Worm (Caenorhabditis elegans) whole organism, L1 larva: ENCODE results near the gene abu-14.
A peak's percentile ranks its signal among the peaks of the same experiment; 100 is the strongest.

Experiments
- C16A3.4 ChIP-seq: fragments of 150-350 bp; optimal IDR thresholded peaks from 2 replicates; lab custom pipeline; 2014; ENCODE audit warnings: missing biosample characterization, missing genetic modification characterization
- C34B4.2 ChIP-seq: sonication (generic microtip); optimal IDR thresholded peaks from 2 replicates; lab custom pipeline; 2017; ENCODE audit warnings: mild to moderate bottlenecking, missing genetic modification characterization, missing compliant biosample characterization
- Y116A8C.19 ChIP-seq: sonication (generic microtip); optimal IDR thresholded peaks from 2 replicates; lab custom pipeline; 2016; ENCODE audit warnings: missing compliant biosample characterization, missing genetic modification characterization, borderline replicate concordance
- aly-2 ChIP-seq: fragments of 150-350 bp; optimal IDR thresholded peaks from 2 replicates; lab custom pipeline; 2014; ENCODE audit warnings: missing biosample characterization, missing genetic modification characterization
- ama-1 ChIP-seq: fragments of 150-350 bp; optimal IDR thresholded peaks from 2 replicates; lab custom pipeline; 2014
- blmp-1 ChIP-seq: fragments of 150-350 bp; optimal IDR thresholded peaks from 2 replicates; lab custom pipeline; 2014; ENCODE audit warnings: missing biosample characterization, missing genetic modification characterization
- ceh-8 ChIP-seq: fragments of 200-800 bp; sonication (Bioruptor generic); optimal IDR thresholded peaks from 2 replicates; lab custom pipeline; 2018; ENCODE audit warnings: mild to moderate bottlenecking, missing genetic modification characterization, moderate library complexity, missing compliant biosample characterization
- ceh-82 ChIP-seq, 3 experiments: fragments of 150-350 bp in 1 of 3; sonication (generic microtip) in 2 of 3; optimal IDR thresholded peaks; 2 replicates each; lab custom pipeline; 2014 to 2017; ENCODE audit warnings: missing biosample characterization in 3 of 3, missing genetic modification characterization in 3 of 3
- ceh-88 ChIP-seq: fragments of 200-800 bp; sonication (Bioruptor generic); IDR thresholded peaks from 2 replicates; pipeline ENCODE4 v1.3.6; 2022; ENCODE audit warnings: missing genetic modification characterization, missing compliant biosample characterization
- ces-1 ChIP-seq: fragments of 150-350 bp; optimal IDR thresholded peaks from 2 replicates; lab custom pipeline; 2014; ENCODE audit warnings: missing biosample characterization, missing genetic modification reagents, missing genetic modification characterization
- dpl-1 ChIP-seq, 3 experiments: fragments of 150-350 bp in 2 of 3; sonication (generic microtip) in 1 of 3; optimal IDR thresholded peaks; 2 replicates each; lab custom pipeline; 2014 to 2017; ENCODE audit warnings: missing biosample characterization in 3 of 3, missing genetic modification characterization in 3 of 3, missing genetic modification reagents in 3 of 3
- efl-1 ChIP-seq, 4 experiments: fragments of 150-350 bp; optimal IDR thresholded peaks in 3 of 4; peaks in 1 of 4; 1 replicate in 1 of 4; 2 replicates in 3 of 4; lab custom pipeline; 2014; ENCODE audit warnings: missing biosample characterization in 2 of 4, missing genetic modification characterization in 2 of 4, missing genetic modification reagents in 2 of 4
- efl-3 ChIP-seq: fragments of 200-800 bp; sonication (Bioruptor generic); optimal IDR thresholded peaks from 2 replicates; lab custom pipeline; 2018; ENCODE audit warnings: mild to moderate bottlenecking, missing genetic modification characterization, missing compliant biosample characterization
- egl-13 ChIP-seq: sonication (generic microtip); optimal IDR thresholded peaks from 2 replicates; lab custom pipeline; 2016; ENCODE audit warnings: missing genotype, missing genetic modification reagents, missing genetic modification characterization, missing compliant biosample characterization
- elt-3 ChIP-seq, 6 experiments: fragments of 150-350 bp in 1 of 6; sonication (generic microtip); optimal IDR thresholded peaks; 2 replicates each; lab custom pipeline; 2017 to 2018; ENCODE audit warnings: missing biosample characterization in 6 of 6, missing genetic modification characterization in 6 of 6, inconsistent platforms in 1 of 6
- fkh-4 ChIP-seq: sonication (generic microtip); optimal IDR thresholded peaks from 2 replicates; lab custom pipeline; 2016; ENCODE audit warnings: missing compliant biosample characterization, missing genetic modification characterization, borderline replicate concordance
- fos-1 ChIP-seq: fragments of 150-350 bp; optimal IDR thresholded peaks from 2 replicates; lab custom pipeline; 2014; ENCODE audit warnings: missing biosample characterization, missing genetic modification characterization
- grh-1 ChIP-seq: fragments of 200-800 bp; sonication (Bioruptor generic); IDR thresholded peaks from 2 replicates; pipeline ENCODE4 v1.3.6; 2022; ENCODE audit warnings: missing genetic modification reagents, missing genetic modification characterization, missing compliant biosample characterization
- hlh-17 ChIP-seq: fragments of 200-800 bp; sonication (Bioruptor generic); optimal IDR thresholded peaks from 2 replicates; lab custom pipeline; 2018; ENCODE audit warnings: missing genetic modification characterization, mild to moderate bottlenecking, missing compliant biosample characterization, moderate library complexity, borderline replicate concordance
- hlh-4 ChIP-seq: sonication (generic microtip); optimal IDR thresholded peaks from 2 replicates; lab custom pipeline; 2016; ENCODE audit warnings: mild to moderate bottlenecking, missing genetic modification characterization, missing compliant biosample characterization
- hpl-2 ChIP-seq: fragments of 150-350 bp; optimal IDR thresholded peaks from 2 replicates; lab custom pipeline; 2014; ENCODE audit warnings: missing biosample characterization, missing genetic modification reagents, missing genetic modification characterization
- isw-1 ChIP-seq: fragments of 200-800 bp; sonication (Bioruptor generic); IDR thresholded peaks from 2 replicates; pipeline ENCODE4 v1.3.6; 2022; ENCODE audit warnings: missing genetic modification characterization, missing compliant biosample characterization
- jun-1 ChIP-seq: fragments of 150-350 bp; optimal IDR thresholded peaks from 2 replicates; lab custom pipeline; 2014; ENCODE audit warnings: missing biosample characterization, missing genetic modification reagents, missing genetic modification characterization
- lin-13 ChIP-seq: fragments of 150-350 bp; optimal IDR thresholded peaks from 2 replicates; lab custom pipeline; 2014; ENCODE audit warnings: missing biosample characterization, missing genetic modification reagents, missing genetic modification characterization
- lin-15B ChIP-seq: fragments of 150-350 bp; sonication (generic microtip); optimal IDR thresholded peaks from 3 replicates; lab custom pipeline; 2014; ENCODE audit warnings: missing biosample characterization, missing genetic modification characterization
- lin-35 ChIP-seq, 2 experiments: fragments of 150-350 bp; optimal IDR thresholded peaks; 2 replicates each; lab custom pipeline; 2014; ENCODE audit warnings: missing biosample characterization in 2 of 2, missing genetic modification characterization in 2 of 2, missing genetic modification reagents in 2 of 2
- lin-39 ChIP-seq: fragments of 150-350 bp; optimal IDR thresholded peaks from 2 replicates; lab custom pipeline; 2014; ENCODE audit warnings: missing biosample characterization, missing genetic modification reagents, missing genetic modification characterization
- lir-3 ChIP-seq: sonication (generic microtip); optimal IDR thresholded peaks from 2 replicates; lab custom pipeline; 2016; ENCODE audit warnings: mild to moderate bottlenecking, missing genetic modification characterization, moderate library complexity, missing compliant biosample characterization; ENCODE audit not compliant: poor library complexity
- mab-9 ChIP-seq: fragments of 200-800 bp; sonication (Bioruptor generic); IDR thresholded peaks from 2 replicates; pipeline ENCODE4 v1.3.6; 2022; ENCODE audit warnings: missing genetic modification reagents, missing genetic modification characterization, missing compliant biosample characterization
- mef-2 ChIP-seq: fragments of 150-350 bp; optimal IDR thresholded peaks from 2 replicates; lab custom pipeline; 2014; ENCODE audit warnings: missing biosample characterization, missing genetic modification characterization
- nhr-11 ChIP-seq: fragments of 150-350 bp; optimal IDR thresholded peaks from 2 replicates; lab custom pipeline; 2014; ENCODE audit warnings: missing biosample characterization, missing genetic modification characterization
- nhr-19 ChIP-seq: fragments of 200-800 bp; sonication (Bioruptor generic); conservative IDR thresholded peaks from 2 replicates; pipeline ENCODE4 v1.3.6; 2022; ENCODE audit warnings: missing genetic modification characterization, missing compliant biosample characterization
- nhr-20 ChIP-seq: sonication (generic microtip); optimal IDR thresholded peaks from 2 replicates; lab custom pipeline; 2016; ENCODE audit warnings: mild to moderate bottlenecking, missing genetic modification characterization, missing compliant biosample characterization
- nhr-28 ChIP-seq: fragments of 150-350 bp; optimal IDR thresholded peaks from 2 replicates; lab custom pipeline; 2014; ENCODE audit warnings: missing biosample characterization, missing genetic modification characterization
- nhr-47 ChIP-seq: sonication (generic microtip); optimal IDR thresholded peaks from 2 replicates; lab custom pipeline; 2016; ENCODE audit warnings: mild to moderate bottlenecking, missing genetic modification characterization, moderate library complexity, missing compliant biosample characterization
- nhr-71 ChIP-seq: sonication (generic microtip); optimal IDR thresholded peaks from 2 replicates; lab custom pipeline; 2016; ENCODE audit warnings: mild to moderate bottlenecking, missing genetic modification characterization, moderate library complexity, missing compliant biosample characterization
- nhr-76 ChIP-seq: sonication (generic microtip); optimal IDR thresholded peaks from 2 replicates; lab custom pipeline; 2017; ENCODE audit warnings: missing biosample characterization, missing genetic modification characterization
- nhr-84 ChIP-seq: sonication (generic microtip); optimal IDR thresholded peaks from 2 replicates; lab custom pipeline; 2017; ENCODE audit warnings: missing biosample characterization, missing genetic modification characterization
- nhr-85 ChIP-seq: sonication (generic microtip); peaks from one replicate; lab custom pipeline; 2016; ENCODE audit warnings: missing genetic modification characterization, inconsistent platforms, missing compliant biosample characterization
- skn-1 ChIP-seq: fragments of 150-350 bp; optimal IDR thresholded peaks from 2 replicates; lab custom pipeline; 2014; ENCODE audit warnings: missing biosample characterization, missing genetic modification characterization
- sptf-1 ChIP-seq: fragments of 150-350 bp; optimal IDR thresholded peaks from 2 replicates; lab custom pipeline; 2014; ENCODE audit warnings: missing biosample characterization, missing genetic modification characterization
- tbx-2 ChIP-seq: sonication (generic microtip); optimal IDR thresholded peaks from 2 replicates; lab custom pipeline; 2016; ENCODE audit warnings: missing genetic modification characterization, missing compliant biosample characterization
- tlp-1 ChIP-seq: fragments of 150-350 bp; optimal IDR thresholded peaks from 2 replicates; lab custom pipeline; 2014; ENCODE audit warnings: missing biosample characterization, missing genetic modification characterization
- unc-130 ChIP-seq: fragments of 150-350 bp; optimal IDR thresholded peaks from 2 replicates; lab custom pipeline; 2017; ENCODE audit warnings: missing biosample characterization, missing genetic modification characterization, inconsistent platforms
- unc-30 ChIP-seq: sonication (generic microtip); optimal IDR thresholded peaks from 2 replicates; lab custom pipeline; 2017; ENCODE audit warnings: missing biosample characterization, missing genetic modification characterization
- unc-62 ChIP-seq: fragments of 150-350 bp; optimal IDR thresholded peaks from 2 replicates; lab custom pipeline; 2014; ENCODE audit warnings: missing biosample characterization, missing genetic modification reagents, missing genetic modification characterization
- unc-86 ChIP-seq: sonication (generic microtip); optimal IDR thresholded peaks from 2 replicates; lab custom pipeline; 2016; ENCODE audit warnings: missing genetic modification characterization, missing compliant biosample characterization
- xbp-1 ChIP-seq: sonication (generic microtip); optimal IDR thresholded peaks from 2 replicates; lab custom pipeline; 2016; ENCODE audit warnings: missing genetic modification characterization, missing compliant biosample characterization

The abu-14 gene

ce11 chrII:9242804-9243203 lies 15.8 kb upstream of the abu-14 start (continued):
- TF ChIP-seq jun-1 (tag; lab: Kevin White, UChicago) (peak; percentile 6), fkh-4 (tag; lab: Kevin White, UChicago) (no peak), skn-1 (tag; lab: Kevin White, UChicago) (peak; percentile 46), unc-62 (no peak), C16A3.4 (tag; lab: Kevin White, UChicago) (no peak), grh-1 (GFP tag; lab: Robert Waterston, UW) (0 out of 2 replicates have a peak, but pooled peaks have one; percentile 6), blmp-1 (tag; lab: Kevin White, UChicago) (peak; percentile 49), lin-39 (tag; lab: Kevin White, UChicago) (no peak), hlh-17 (GFP tag; lab: Kevin White, UChicago) (no peak), unc-86 (tag; lab: Kevin White, UChicago) (peak; percentile 34), nhr-85 (peak; percentile 75), mab-9 (GFP tag; lab: Robert Waterston, UW) (no peak), ces-1 (GFP tag; lab: Kevin White, UChicago) (no peak), lir-3 (tag; lab: Kevin White, UChicago) (no peak), ama-1 (no peak), hpl-2 (GFP tag; lab: Kevin White, UChicago) (no peak), C34B4.2 (tag; lab: Kevin White, UChicago) (no peak), unc-130 (tag; lab: Kevin White, UChicago) (peak; percentile 49), lin-15B (tag; lab: Kevin White, UChicago) (peak; percentile 41), tbx-2 (tag; lab: Kevin White, UChicago) (peak; percentile 60), ceh-8 (GFP tag; lab: Kevin White, UChicago) (no peak), egl-13 (tag; lab: Kevin White, UChicago) (no peak), hlh-4 (tag; lab: Kevin White, UChicago) (no peak), aly-2 (tag; lab: Kevin White, UChicago) (no peak), efl-3 (GFP tag; lab: Kevin White, UChicago) (no peak), fos-1 (no peak), nhr-84 (no peak), unc-30 (tag; lab: Kevin White, UChicago) (no peak), nhr-11 (tag; lab: Kevin White, UChicago) (no peak), nhr-47 (peak; percentile 65), ceh-82 (tag; optimal IDR thresholded peaks at IDR 0.05; lab: Kevin White, UChicago) (peak; percentile 4 to 40 (median 36)), ceh-88 (GFP tag; lab: Robert Waterston, UW) (peak; percentile 48), xbp-1 (tag; lab: Kevin White, UChicago) (peak; percentile 68), mef-2 (tag; lab: Kevin White, UChicago) (no peak), tlp-1 (no peak), sptf-1 (no peak), nhr-71 (tag; lab: Kevin White, UChicago) (peak; percentile 67), dpl-1 (GFP tag; optimal IDR thresholded peaks at IDR 0.05; lab: Kevin White, UChicago) (peak; percentile 88 to 95 (median 93)), isw-1 (GFP tag; lab: Robert Waterston, UW) (peak; percentile 49; the same call in 1 of the 2 replicates), lin-35 (GFP tag; optimal IDR thresholded peaks at IDR 0.05; lab: Kevin White, UChicago) (peak; percentile 92 to 95), Y116A8C.19 (tag; lab: Kevin White, UChicago) (no peak), lin-13 (no peak), nhr-76 (tag; lab: Kevin White, UChicago) (no peak)

- TF ChIP-seq blmp-1 (tag; lab: Kevin White, UChicago) (peak; percentile 87), nhr-20 (peak; percentile 13), lin-35 (GFP tag; optimal IDR thresholded peaks at IDR 0.05; lab: Kevin White, UChicago) (peak in 1 of 2 experiments; percentile 11), efl-1 (optimal IDR thresholded peaks at IDR 0.05; lab: Kevin White, UChicago) (no peak), efl-1 (GFP tag; optimal IDR thresholded peaks at IDR 0.05 in 1 of 2; lab: Kevin White, UChicago) (peak in 1 of 2 experiments; percentile 64), elt-3 (tag; optimal IDR thresholded peaks at IDR 0.05; lab: Kevin White, UChicago) (peak in 1 of 6 experiments; percentile 26), nhr-19 (GFP tag; lab: Robert Waterston, UW) (no peak), nhr-85 (peak; percentile 46), nhr-28 (tag; lab: Kevin White, UChicago) (no peak)
- TF ChIP-seq, all 84 proteins: peak for 6
Observed at ce11 chrII:9241610-9242009, 14.6 kb upstream of the abu-14 start.
